Worm (Caenorhabditis elegans) whole organism, mixed stage, embryonic: ENCODE results near the gene cfim-2.

Experiments
- lin-13 ChIP-seq: fragments of 150-350 bp; optimal IDR thresholded peaks from 2 replicates; lab custom pipeline; 2014; ENCODE audit warnings: missing biosample characterization, missing genetic modification characterization
- nhr-2 ChIP-seq: fragments of 150-350 bp; optimal IDR thresholded peaks from 2 replicates; lab custom pipeline; 2014; ENCODE audit warnings: missing biosample characterization, missing genetic modification characterization
- nhr-28 ChIP-seq: fragments of 150-350 bp; optimal IDR thresholded peaks from 2 replicates; lab custom pipeline; 2014; ENCODE audit warnings: missing biosample characterization, missing genetic modification characterization
- pha-4 ChIP-seq: fragments of 150-350 bp; optimal IDR thresholded peaks from 2 replicates; lab custom pipeline; 2018; ENCODE audit warnings: missing biosample characterization, missing genetic modification reagents, missing genetic modification characterization
- tbx-8 ChIP-seq: fragments of 200-800 bp; sonication (Bioruptor generic); optimal IDR thresholded peaks from 2 replicates; lab custom pipeline; 2018; ENCODE audit warnings: mild to moderate bottlenecking, missing genetic modification characterization, moderate library complexity, missing compliant biosample characterization
- unc-39 ChIP-seq: fragments of 150-350 bp; optimal IDR thresholded peaks from 2 replicates; lab custom pipeline; 2014; ENCODE audit warnings: missing biosample characterization, missing genetic modification characterization

DNA sequence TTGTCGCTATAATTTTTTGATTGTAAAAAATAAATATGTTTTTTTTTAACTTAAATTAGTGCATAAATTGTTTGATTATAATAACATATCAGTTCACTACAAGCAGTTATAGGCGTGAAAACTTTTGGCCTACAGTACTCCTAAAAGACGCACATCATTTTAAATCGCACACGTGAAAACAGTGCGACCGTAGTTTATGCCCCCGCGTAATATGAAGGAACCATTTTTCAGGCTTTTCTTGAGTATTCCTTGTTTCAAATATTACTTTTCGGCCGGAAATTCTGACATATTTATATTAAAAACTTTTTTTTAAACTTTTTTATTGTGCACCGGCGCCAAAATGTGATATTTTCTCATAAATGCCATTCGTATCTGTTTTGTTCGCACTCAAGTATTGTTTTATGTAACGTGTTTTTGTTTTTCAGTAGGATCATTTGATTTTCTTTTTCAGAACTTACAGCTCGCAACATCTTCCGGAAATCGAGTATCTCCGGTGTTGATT, 37.5 kb upstream of the cfim-2 start, which contains the start of gene oma-1:
- TF ChIP-seq lin-13 (tag; lab: Kevin White, UChicago) (no peak), pha-4 (no peak), unc-39 (tag; lab: Kevin White, UChicago) (no peak), tbx-8 (GFP tag; lab: Kevin White, UChicago) (no peak), nhr-28 (tag; lab: Kevin White, UChicago) (no peak), nhr-2 (tag; lab: Kevin White, UChicago) (no peak)
